Worm (Caenorhabditis elegans) whole organism, early embryonic: ENCODE measurements around the gene ssna-1.

ENCODE experiments used
- B0310.2 ChIP-seq: sonication (generic microtip); optimal IDR thresholded peaks from 2 replicates; lab custom pipeline; 2016; ENCODE audit warnings: mild to moderate bottlenecking, missing genetic modification characterization, missing compliant biosample characterization
- ama-1 ChIP-seq: fragments of 150-350 bp; optimal IDR thresholded peaks from 2 replicates; lab custom pipeline; 2014
- hmg-4 ChIP-seq: fragments of 200-800 bp; sonication (Bioruptor generic); optimal IDR thresholded peaks from 2 replicates; lab custom pipeline; 2018; ENCODE audit warnings: mild to moderate bottlenecking, missing genetic modification characterization, missing compliant biosample characterization
- scrt-1 ChIP-seq: fragments of 200-800 bp; sonication (Bioruptor generic); IDR thresholded peaks from 2 replicates; pipeline ENCODE4 v1.3.6; 2022; ENCODE audit warnings: missing genetic modification characterization, missing compliant biosample characterization
- tbx-37 ChIP-seq: fragments of 200-800 bp; sonication (Bioruptor generic); conservative IDR thresholded peaks from 2 replicates; pipeline ENCODE4 v1.3.6; 2022; ENCODE audit warnings: missing genetic modification reagents, missing genetic modification characterization, missing compliant biosample characterization
- tra-4 ChIP-seq: sonication (generic microtip); optimal IDR thresholded peaks from 2 replicates; lab custom pipeline; 2017; ENCODE audit warnings: missing genetic modification characterization, missing compliant biosample characterization

- TF ChIP-seq tbx-37 (GFP tag; lab: Robert Waterston, UW) (peak; percentile 97), scrt-1 (GFP tag; lab: Robert Waterston, UW) (peak; percentile 94), ama-1 (lab: Kevin White, UChicago) (no peak), tra-4 (tag; lab: Kevin White, UChicago) (peak; percentile 92), hmg-4 (GFP tag; lab: Kevin White, UChicago) (peak; percentile 99), B0310.2 (peak; percentile 92)
These were observed 2.4 kb downstream of the ssna-1 start, which contains the start of the genes ears-2 and uncp-18 for ce11 chrIV:390279-390678.
